Worm (Caenorhabditis elegans): Measurements from ENCODE around the gene ZK792.4.

DNA sequence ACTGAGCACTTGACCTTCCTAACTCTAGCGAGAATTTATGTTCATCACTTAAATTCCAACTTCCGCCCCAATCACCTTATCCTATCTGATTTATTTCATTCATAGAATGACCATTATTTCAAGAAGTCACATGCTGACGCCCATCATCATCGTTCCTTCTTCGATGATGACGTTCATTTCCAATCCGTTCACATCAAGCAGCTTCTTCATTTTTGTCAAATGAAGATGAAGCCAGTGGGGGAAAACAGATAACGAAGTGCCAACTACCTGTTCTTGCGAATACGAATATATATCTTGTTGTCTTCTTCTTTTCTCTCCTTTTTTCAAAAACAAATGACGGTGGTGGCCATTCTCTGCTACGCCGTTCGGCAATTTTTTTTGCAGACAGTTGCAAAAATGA is 20.1 kb upstream of the ZK792.4 start:
- no peak for TF ChIP-seq ref-1 (GFP tag; conservative IDR thresholded peaks at IDR 0.05)
- TF ChIP-seq cog-1 (tag; optimal IDR thresholded peaks at IDR 0.05) = no peak
- no peak for TF ChIP-seq tab-1 (GFP tag; IDR thresholded peaks at IDR 0.05)
- no peak for TF ChIP-seq flt-1 (GFP tag; IDR thresholded peaks at IDR 0.05)
- no peak for TF ChIP-seq ztf-29 (GFP tag; IDR thresholded peaks at IDR 0.05)
- no peak for TF ChIP-seq ztf-23 (GFP tag; IDR thresholded peaks at IDR 0.05)
- TF ChIP-seq T22C8.4 (GFP tag; IDR thresholded peaks at IDR 0.05) = no peak
- TF ChIP-seq med-1 (GFP tag; optimal IDR thresholded peaks at IDR 0.05; ENCODE audit: insufficient read depth) = no peak
- TF ChIP-seq klf-2 (GFP tag; conservative IDR thresholded peaks at IDR 0.05) = no peak
